Worm (Caenorhabditis elegans) whole organism, L4 larva: Measurements from ENCODE around the gene ani-2.

ENCODE experiments used
- F26F4.8 ChIP-seq: fragments of 200-800 bp; sonication (Bioruptor generic); conservative IDR thresholded peaks from 2 replicates; pipeline ENCODE4 v1.3.6; 2022; ENCODE audit warnings: missing genetic modification characterization, missing compliant biosample characterization
- F49E8.2 ChIP-seq: sonication (generic microtip); optimal IDR thresholded peaks from 2 replicates; lab custom pipeline; 2016; ENCODE audit warnings: missing compliant biosample characterization, mild to moderate bottlenecking, missing genetic modification characterization, borderline replicate concordance
- T20F7.1 ChIP-seq: fragments of 200-800 bp; sonication (Bioruptor generic); optimal IDR thresholded peaks from 2 replicates; lab custom pipeline; 2018; ENCODE audit warnings: mild to moderate bottlenecking, missing genetic modification characterization, missing compliant biosample characterization
- T26A8.4 ChIP-seq: fragments of 200-800 bp; sonication (Bioruptor generic); IDR thresholded peaks from 2 replicates; pipeline ENCODE4 v1.3.6; 2022; ENCODE audit warnings: missing genetic modification characterization, missing compliant biosample characterization
- Y48G9A.11 ChIP-seq: fragments of 200-800 bp; sonication (Bioruptor generic); IDR thresholded peaks from 2 replicates; pipeline ENCODE4 v1.3.6; 2022; ENCODE audit warnings: missing genetic modification reagents, missing genetic modification characterization, missing compliant biosample characterization
- Y75B8A.6 ChIP-seq: fragments of 200-800 bp; sonication (Bioruptor generic); IDR thresholded peaks from 2 replicates; pipeline ENCODE4 v1.3.6; 2022; ENCODE audit warnings: missing genetic modification reagents, missing genetic modification characterization, missing compliant biosample characterization
- aha-1 ChIP-seq: fragments of 150-350 bp; peaks from one replicate; lab custom pipeline; 2014; ENCODE audit warnings: missing biosample characterization, missing genetic modification characterization
- ama-1 ChIP-seq: fragments of 150-350 bp; optimal IDR thresholded peaks from 2 replicates; lab custom pipeline; 2014; ENCODE audit warnings: inconsistent platforms, mixed read lengths
- arid-1 ChIP-seq: fragments of 200-800 bp; sonication (Bioruptor generic); conservative IDR thresholded peaks from 2 replicates; pipeline ENCODE4 v1.3.6; 2022; ENCODE audit warnings: missing genetic modification reagents, missing genetic modification characterization, missing compliant biosample characterization
- attf-4 ChIP-seq: sonication (generic microtip); optimal IDR thresholded peaks from 3 replicates; lab custom pipeline; 2017; ENCODE audit warnings: missing biosample characterization, missing genetic modification characterization
- ceh-28 ChIP-seq: fragments of 150-350 bp; optimal IDR thresholded peaks from 2 replicates; lab custom pipeline; 2014; ENCODE audit warnings: missing biosample characterization, missing genetic modification reagents, missing genetic modification characterization
- ceh-62 ChIP-seq: sonication (generic microtip); optimal IDR thresholded peaks from 2 replicates; lab custom pipeline; 2017; ENCODE audit warnings: missing biosample characterization, missing genetic modification characterization
- cey-2 ChIP-seq: sonication (generic microtip); optimal IDR thresholded peaks from 3 replicates; lab custom pipeline; 2017; ENCODE audit warnings: missing genetic modification characterization, mild to moderate bottlenecking, missing compliant biosample characterization, antibody characterized with exemption, borderline replicate concordance; ENCODE audit not compliant: insufficient read depth
- daf-12 ChIP-seq: fragments of 150-350 bp; optimal IDR thresholded peaks from 2 replicates; lab custom pipeline; 2014; ENCODE audit warnings: missing biosample characterization, missing genetic modification reagents, missing genetic modification characterization
- daf-8 ChIP-seq: fragments of 200-800 bp; sonication (Bioruptor generic); IDR thresholded peaks from 2 replicates; pipeline ENCODE4 v1.3.6; 2022; ENCODE audit warnings: missing genetic modification characterization, missing compliant biosample characterization
- dve-1 ChIP-seq: sonication (generic microtip); optimal IDR thresholded peaks from 2 replicates; lab custom pipeline; 2017; ENCODE audit warnings: antibody characterized with exemption, mild to moderate bottlenecking, missing genetic modification characterization, missing compliant biosample characterization; ENCODE audit not compliant: insufficient read depth
- fkh-10 ChIP-seq: fragments of 150-350 bp; optimal IDR thresholded peaks from 2 replicates; lab custom pipeline; 2014; ENCODE audit warnings: missing biosample characterization, missing genetic modification reagents, missing genetic modification characterization
- hmg-1.1 ChIP-seq: fragments of 200-800 bp; sonication (Bioruptor generic); IDR thresholded peaks from 2 replicates; pipeline ENCODE4 v1.3.6; 2022; ENCODE audit warnings: missing genetic modification reagents, missing genetic modification characterization, missing compliant biosample characterization
- jun-1 ChIP-seq: fragments of 150-350 bp; optimal IDR thresholded peaks from 2 replicates; lab custom pipeline; 2014; ENCODE audit warnings: missing biosample characterization, missing genetic modification reagents, missing genetic modification characterization
- lin-1 ChIP-seq: fragments of 200-800 bp; sonication (Bioruptor generic); IDR thresholded peaks from 2 replicates; pipeline ENCODE4 v1.3.6; 2022; ENCODE audit warnings: missing genetic modification reagents, missing genetic modification characterization, missing compliant biosample characterization
- lin-38 ChIP-seq: fragments of 200-800 bp; sonication (Bioruptor generic); IDR thresholded peaks from 2 replicates; pipeline ENCODE4 v1.3.6; 2022; ENCODE audit warnings: missing genetic modification reagents, missing genetic modification characterization, missing compliant biosample characterization
- lir-3 ChIP-seq: sonication (generic microtip); optimal IDR thresholded peaks from 2 replicates; lab custom pipeline; 2016; ENCODE audit warnings: mild to moderate bottlenecking, missing genetic modification characterization, missing compliant biosample characterization
- madf-9 ChIP-seq: fragments of 200-800 bp; sonication (Bioruptor generic); conservative IDR thresholded peaks from 2 replicates; pipeline ENCODE4 v1.3.6; 2022; ENCODE audit warnings: missing genetic modification reagents, missing genetic modification characterization, missing compliant biosample characterization
- mdt-29 ChIP-seq: fragments of 200-800 bp; sonication (Bioruptor generic); IDR thresholded peaks from 2 replicates; pipeline ENCODE4 v1.3.6; 2022; ENCODE audit warnings: missing genetic modification reagents, missing genetic modification characterization, missing compliant biosample characterization
- mep-1 ChIP-seq: fragments of 150-350 bp; sonication (generic microtip); optimal IDR thresholded peaks from 3 replicates; lab custom pipeline; 2014; ENCODE audit warnings: missing biosample characterization, missing genetic modification characterization
- mes-2 ChIP-seq: sonication (generic microtip); optimal IDR thresholded peaks from 2 replicates; lab custom pipeline; 2016; ENCODE audit warnings: missing genotype, mild to moderate bottlenecking, missing genetic modification characterization, missing compliant biosample characterization; ENCODE audit not compliant: poor library complexity, severe bottlenecking
- mxl-2 ChIP-seq: fragments of 200-800 bp; sonication (Bioruptor generic); conservative IDR thresholded peaks from 2 replicates; pipeline ENCODE4 v1.3.6; 2022; ENCODE audit warnings: missing genetic modification reagents, missing genetic modification characterization, missing compliant biosample characterization
- nhr-25 ChIP-seq: sonication (generic microtip); optimal IDR thresholded peaks from 2 replicates; lab custom pipeline; 2017; ENCODE audit warnings: missing genetic modification characterization, mild to moderate bottlenecking, missing compliant biosample characterization, antibody characterized with exemption, moderate library complexity, borderline replicate concordance; ENCODE audit not compliant: insufficient read depth
- nhr-28 ChIP-seq: fragments of 150-350 bp; optimal IDR thresholded peaks from 2 replicates; lab custom pipeline; 2014; ENCODE audit warnings: missing biosample characterization, missing genetic modification characterization
- nhr-42 ChIP-seq: fragments of 200-800 bp; sonication (Bioruptor generic); IDR thresholded peaks from 2 replicates; pipeline ENCODE4 v1.3.6; 2022; ENCODE audit warnings: missing genetic modification characterization, missing compliant biosample characterization
- nhr-6 ChIP-seq: fragments of 150-350 bp; optimal IDR thresholded peaks from 2 replicates; lab custom pipeline; 2014; ENCODE audit warnings: missing biosample characterization, missing genetic modification characterization
- pha-4 ChIP-seq, 2 experiments: fragments of 150-350 bp in 1 of 2; fragments of 200-800 bp in 1 of 2; sonication (Bioruptor generic) in 1 of 2; IDR thresholded peaks in 1 of 2; optimal IDR thresholded peaks in 1 of 2; 2 replicates each; pipeline versions ENCODE4 v1.3.6 to Lab custom; 2014 to 2022; ENCODE audit warnings: missing genetic modification characterization in 2 of 2, missing genetic modification reagents in 2 of 2, missing biosample characterization in 1 of 2, missing compliant biosample characterization in 1 of 2
- php-3 ChIP-seq: fragments of 200-800 bp; sonication (Bioruptor generic); IDR thresholded peaks from 2 replicates; pipeline ENCODE4 v1.3.6; 2022; ENCODE audit warnings: missing genetic modification reagents, missing genetic modification characterization, missing compliant biosample characterization
- saeg-2 ChIP-seq: fragments of 200-800 bp; sonication (Bioruptor generic); IDR thresholded peaks from 2 replicates; pipeline ENCODE4 v1.3.6; 2022; ENCODE audit warnings: missing genetic modification reagents, missing genetic modification characterization, missing compliant biosample characterization
- snpc-1.2 ChIP-seq: fragments of 200-800 bp; sonication (Bioruptor generic); IDR thresholded peaks from 2 replicates; pipeline ENCODE4 v1.3.6; 2022; ENCODE audit warnings: missing genetic modification reagents, missing genetic modification characterization, missing compliant biosample characterization
- spr-1 ChIP-seq: sonication (generic microtip); optimal IDR thresholded peaks from 2 replicates; lab custom pipeline; 2016; ENCODE audit warnings: mild to moderate bottlenecking, missing genetic modification characterization, missing compliant biosample characterization
- tag-97 ChIP-seq: fragments of 200-800 bp; sonication (Bioruptor generic); IDR thresholded peaks from 2 replicates; pipeline ENCODE4 v1.3.6; 2022; ENCODE audit warnings: missing genetic modification characterization, missing compliant biosample characterization
- tra-1 ChIP-seq: fragments of 200-800 bp; sonication (Bioruptor generic); IDR thresholded peaks from 2 replicates; pipeline ENCODE4 v1.3.6; 2022; ENCODE audit warnings: missing genetic modification reagents, missing genetic modification characterization, missing compliant biosample characterization
- unc-130 ChIP-seq: sonication (generic microtip); optimal IDR thresholded peaks from 2 replicates; lab custom pipeline; 2016; ENCODE audit warnings: missing genetic modification reagents, missing genetic modification characterization, missing compliant biosample characterization
- unc-62 ChIP-seq, 3 experiments: fragments of 150-350 bp in 1 of 3; sonication (generic microtip); optimal IDR thresholded peaks in 2 of 3; peaks in 1 of 3; 1 replicate in 1 of 3; 2 replicates in 2 of 3; lab custom pipeline; 2014 to 2017; ENCODE audit warnings: missing biosample characterization in 3 of 3, missing genetic modification characterization in 3 of 3, missing genetic modification reagents in 3 of 3, missing genotype in 1 of 3
- vab-7 ChIP-seq: fragments of 200-800 bp; sonication (Bioruptor generic); IDR thresholded peaks from 2 replicates; pipeline ENCODE4 v1.3.6; 2022; ENCODE audit warnings: missing genetic modification reagents, missing genetic modification characterization, missing compliant biosample characterization
- zfp-3 ChIP-seq: fragments of 200-800 bp; sonication (Bioruptor generic); conservative IDR thresholded peaks from 2 replicates; pipeline ENCODE4 v1.3.6; 2022; ENCODE audit warnings: missing genetic modification reagents, missing genetic modification characterization, missing compliant biosample characterization
- zip-11 ChIP-seq: fragments of 200-800 bp; sonication (Bioruptor generic); IDR thresholded peaks from 2 replicates; pipeline ENCODE4 v1.3.6; 2022; ENCODE audit warnings: missing genetic modification characterization, missing compliant biosample characterization
- zip-2 ChIP-seq: fragments of 150-350 bp; optimal IDR thresholded peaks from 2 replicates; lab custom pipeline; 2014; ENCODE audit warnings: missing biosample characterization, missing genetic modification characterization
- ztf-7 ChIP-seq: fragments of 150-350 bp; optimal IDR thresholded peaks from 2 replicates; lab custom pipeline; 2014; ENCODE audit warnings: missing biosample characterization, missing genetic modification characterization

The ani-2 gene

DNA sequence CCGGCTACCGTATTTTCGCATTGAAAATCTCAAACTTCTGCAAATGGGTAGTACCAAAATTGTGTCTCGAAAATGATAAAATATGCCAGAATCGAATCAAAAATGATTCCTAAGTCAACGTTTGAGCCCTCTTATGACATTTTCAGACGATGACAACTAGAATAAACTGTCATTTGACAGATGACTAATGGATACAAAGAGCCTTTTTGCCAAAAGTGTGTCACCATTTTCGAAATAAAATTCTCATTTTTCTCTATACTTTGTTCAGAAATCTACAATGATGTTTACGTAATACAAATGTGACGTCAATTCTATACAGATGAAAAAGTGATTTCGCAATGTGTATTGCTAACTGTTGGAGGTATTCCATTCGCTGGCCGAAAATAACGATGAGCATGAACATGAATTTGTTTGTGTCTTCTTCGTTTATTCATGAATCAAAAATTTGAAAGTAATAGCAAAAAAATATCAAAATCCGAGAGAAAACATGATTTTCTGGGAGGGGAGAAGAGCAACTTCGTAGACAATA is 18.6 kb downstream of the ani-2 start (continued):
- TF ChIP-seq mes-2 (tag; lab: Kevin White, UChicago) (peak; percentile 47), zip-11 (GFP tag; lab: Robert Waterston, UW) (no peak), php-3 (GFP tag; lab: Robert Waterston, UW) (peak; percentile 74), F49E8.2 (tag; lab: Kevin White, UChicago) (no peak), Y75B8A.6 (peak; percentile 54; the same call in 1 of the 2 replicates), ceh-28 (tag; lab: Kevin White, UChicago) (no peak), T20F7.1 (peak; percentile 80), jun-1 (tag; lab: Kevin White, UChicago) (no peak), unc-130 (no peak), nhr-42 (GFP tag; lab: Robert Waterston, UW) (no peak)
- TF ChIP-seq, all 104 proteins: peak for 58

DNA sequence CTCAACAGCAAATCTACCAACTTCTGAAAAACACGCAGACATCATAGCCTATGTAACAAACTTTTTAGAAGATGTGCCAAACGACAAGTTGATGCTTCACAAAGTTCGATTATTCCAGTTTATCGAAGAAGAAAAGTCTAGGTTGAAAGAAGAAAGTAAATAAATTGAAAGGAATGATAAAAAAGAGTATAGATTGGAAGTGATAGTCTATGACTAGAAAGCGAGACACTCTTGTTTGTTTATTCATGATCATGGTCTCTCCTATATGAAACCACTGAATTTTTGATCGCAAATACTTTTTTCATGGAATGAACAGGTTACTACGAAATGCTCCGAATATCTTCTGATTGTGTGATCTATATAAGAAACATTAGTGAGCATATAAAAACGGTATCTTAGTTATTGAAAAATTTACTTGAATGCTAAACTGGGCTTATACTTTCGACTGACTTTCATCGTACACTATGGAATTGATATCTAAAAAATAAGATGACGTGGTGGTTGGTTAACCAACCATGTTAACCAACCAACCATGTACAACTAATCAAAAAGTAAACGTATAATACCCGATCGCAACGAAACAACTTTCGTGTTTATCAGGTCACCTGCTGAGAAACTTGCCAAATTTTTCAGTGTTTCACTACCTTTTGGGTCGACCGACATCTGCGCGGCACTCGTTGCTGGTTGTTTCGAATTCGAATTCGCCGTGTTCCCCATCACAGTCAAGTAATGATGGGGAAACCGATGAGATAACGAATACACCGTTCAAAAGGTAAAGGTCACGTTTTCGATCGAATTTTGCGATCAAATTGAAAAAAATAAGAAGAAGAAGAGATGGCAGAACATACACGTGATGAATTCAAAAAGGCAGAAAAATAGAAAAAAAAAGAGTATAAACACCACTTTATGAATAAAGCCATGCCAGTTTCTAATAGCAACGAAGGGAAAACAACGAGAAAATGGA is 19.7 kb downstream of the ani-2 start, which contains the start of gene C32D5.8:
TSS of gene C32D5.8 (minus strand) at position 770 of the 964 bp plus-strand sequence.
- TF ChIP-seq aha-1 = peak; percentile 92
- TF ChIP-seq nhr-28 = peak; percentile 11
- TF ChIP-seq fkh-10 (GFP tag; lab: Kevin White, UChicago) = no peak
- no peak for TF ChIP-seq zip-2 (tag; lab: Kevin White, UChicago)
- peak; percentile 48 for TF ChIP-seq ama-1
- no peak for TF ChIP-seq nhr-25 (tag; lab: Kevin White, UChicago)
- TF ChIP-seq tag-97 (GFP tag; lab: Robert Waterston, UW) = no peak
- no peak for TF ChIP-seq ceh-62 (tag; lab: Kevin White, UChicago)
- TF ChIP-seq lin-38 (GFP tag; lab: Robert Waterston, UW) = no peak
- no peak for TF ChIP-seq nhr-42 (GFP tag; lab: Robert Waterston, UW)
- TF ChIP-seq attf-4 (tag; lab: Kevin White, UChicago) = no peak
- no peak for TF ChIP-seq unc-62 (GFP tag; optimal IDR thresholded peaks at IDR 0.05 in 1 of 2; lab: Kevin White, UChicago)
- no peak for TF ChIP-seq unc-62 (tag; optimal IDR thresholded peaks at IDR 0.05; lab: Kevin White, UChicago)
- TF ChIP-seq tra-1 (GFP tag; lab: Robert Waterston, UW) = no peak
- no peak for TF ChIP-seq lin-1 (GFP tag; lab: Robert Waterston, UW)
- no peak for TF ChIP-seq mdt-29 (GFP tag; lab: Robert Waterston, UW)
- TF ChIP-seq saeg-2 (GFP tag; lab: Robert Waterston, UW) = no peak
- TF ChIP-seq daf-8 = no peak
- peak; percentile 30 for TF ChIP-seq ztf-7 (tag; lab: Kevin White, UChicago)
- no peak for TF ChIP-seq Y48G9A.11 (GFP tag; lab: Robert Waterston, UW)
- peak; percentile 47 for TF ChIP-seq dve-1
- TF ChIP-seq daf-12 (tag; lab: Kevin White, UChicago) = no peak
- no peak for TF ChIP-seq zfp-3 (GFP tag; lab: Robert Waterston, UW)
- no peak for TF ChIP-seq T26A8.4
- 0 out of 2 replicates have a peak, but pooled peaks have one; percentile 27 for TF ChIP-seq snpc-1.2 (GFP tag; lab: Robert Waterston, UW)
- TF ChIP-seq mep-1 (tag; lab: Kevin White, UChicago) = no peak
- TF ChIP-seq Y75B8A.6 = no peak
- TF ChIP-seq vab-7 (GFP tag; lab: Robert Waterston, UW) = no peak
- TF ChIP-seq nhr-6 (tag; lab: Kevin White, UChicago) = no peak
- no peak for TF ChIP-seq arid-1 (GFP tag; lab: Robert Waterston, UW)
- no peak for TF ChIP-seq spr-1
- no peak for TF ChIP-seq F26F4.8 (GFP tag; lab: Robert Waterston, UW)
- no peak for TF ChIP-seq cey-2 (tag; lab: Kevin White, UChicago)
- TF ChIP-seq hmg-1.1 (GFP tag; lab: Robert Waterston, UW) = no peak
- no peak for TF ChIP-seq pha-4 (GFP tag; IDR thresholded peaks at IDR 0.05; lab: Robert Waterston, UW)
- no peak for TF ChIP-seq pha-4 (tag; optimal IDR thresholded peaks at IDR 0.05; lab: Kevin White, UChicago)
- peak; percentile 44 for TF ChIP-seq madf-9 (GFP tag; lab: Robert Waterston, UW)
- TF ChIP-seq lir-3 (tag; lab: Kevin White, UChicago) = no peak
- no peak for TF ChIP-seq T20F7.1
- no peak for TF ChIP-seq mxl-2 (GFP tag; lab: Robert Waterston, UW)
